Fruit fly (Drosophila melanogaster) whole organism, embryonic: Measurements from ENCODE around the gene Sur.

Source experiments
- BEAF-32 ChIP-seq: fragments of 200-800 bp; sonication (Bioruptor generic); optimal IDR thresholded peaks from 3 replicates; lab custom pipeline; 2017; ENCODE audit warnings: missing biosample characterization, missing genetic modification characterization, mild to moderate bottlenecking, moderate library complexity, missing genetic modification reagents
- Bgb ChIP-seq: fragments of 200-800 bp; sonication (Bioruptor generic); IDR thresholded peaks from 2 replicates; pipeline ENCODE4 v1.3.6; 2022; ENCODE audit warnings: missing biosample characterization, missing genetic modification characterization; ENCODE audit not compliant: partially characterized antibody
- CG1024 ChIP-seq: fragments of 200-800 bp; sonication (Bioruptor generic); IDR thresholded peaks from 2 replicates; pipeline ENCODE4 v1.3.6; 2022; ENCODE audit warnings: missing biosample characterization, missing genetic modification characterization
- CG11723 ChIP-seq: fragments of 200-800 bp; sonication (Bioruptor generic); optimal IDR thresholded peaks from 2 replicates; lab custom pipeline; 2017; ENCODE audit warnings: missing biosample characterization, mild to moderate bottlenecking, missing genetic modification characterization
- CG12659 ChIP-seq: fragments of 200-800 bp; sonication (Bioruptor generic); optimal IDR thresholded peaks from 3 replicates; lab custom pipeline; 2017; ENCODE audit warnings: mild to moderate bottlenecking, missing biosample characterization, missing genetic modification reagents, missing genetic modification characterization
- CG13287 ChIP-seq: fragments of 200-800 bp; sonication (Bioruptor generic); IDR thresholded peaks from 2 replicates; pipeline ENCODE4 v1.3.6; 2022; ENCODE audit warnings: missing biosample characterization, missing genetic modification characterization; ENCODE audit not compliant: partially characterized antibody
- CG15479 ChIP-seq: fragments of 200-800 bp; sonication (Bioruptor generic); optimal IDR thresholded peaks from 3 replicates; lab custom pipeline; 2019; ENCODE audit warnings: missing biosample characterization, mild to moderate bottlenecking, missing genetic modification characterization, moderate library complexity
- CG1603 ChIP-seq: fragments of 200-800 bp; sonication (Bioruptor generic); optimal IDR thresholded peaks from 2 replicates; lab custom pipeline; 2019; ENCODE audit warnings: missing biosample characterization, mild to moderate bottlenecking, missing genetic modification characterization, moderate library complexity
- CG16813 ChIP-seq: fragments of 200-800 bp; sonication (Bioruptor generic); IDR thresholded peaks from 3 replicates; pipeline ENCODE4 v1.3.6; 2022; ENCODE audit warnings: missing biosample characterization, missing genetic modification characterization; ENCODE audit not compliant: partially characterized antibody
- CG17802 ChIP-seq: fragments of 200-800 bp; sonication (Bioruptor generic); optimal IDR thresholded peaks from 2 replicates; lab custom pipeline; 2018; ENCODE audit warnings: missing biosample characterization, mild to moderate bottlenecking, missing genetic modification characterization, moderate library complexity
- CG2712 ChIP-seq: fragments of 200-800 bp; optimal IDR thresholded peaks from 3 replicates; lab custom pipeline; 2019; ENCODE audit warnings: missing biosample characterization, mild to moderate bottlenecking, missing genetic modification characterization, moderate library complexity
- CG3407 ChIP-seq: fragments of 200-800 bp; sonication (Bioruptor generic); optimal IDR thresholded peaks from 2 replicates; lab custom pipeline; 2018; ENCODE audit warnings: missing biosample characterization, mild to moderate bottlenecking, missing genetic modification characterization
- CG34224 ChIP-seq: fragments of 200-800 bp; sonication (Bioruptor generic); IDR thresholded peaks from 3 replicates; pipeline ENCODE4 v1.3.6; 2022; ENCODE audit warnings: missing biosample characterization, missing genetic modification characterization; ENCODE audit not compliant: partially characterized antibody
- CG34376 ChIP-seq: fragments of 200-800 bp; sonication (Bioruptor generic); optimal IDR thresholded peaks from 2 replicates; lab custom pipeline; 2018; ENCODE audit warnings: missing biosample characterization, mild to moderate bottlenecking, missing genetic modification characterization
- CG34422 ChIP-seq: fragments of 200-800 bp; sonication (Bioruptor generic); IDR thresholded peaks from 3 replicates; pipeline ENCODE4 v1.3.6; 2022; ENCODE audit warnings: missing biosample characterization, missing genetic modification characterization
- CG4617 ChIP-seq: fragments of 200-800 bp; sonication (Bioruptor generic); optimal IDR thresholded peaks from 3 replicates; lab custom pipeline; 2016; ENCODE audit warnings: missing biosample characterization, missing genetic modification characterization, borderline replicate concordance
- CG7357 ChIP-seq: fragments of 200-800 bp; sonication (Bioruptor generic); IDR thresholded peaks from 3 replicates; pipeline ENCODE4 v1.3.6; 2022; ENCODE audit warnings: missing biosample characterization, missing genetic modification characterization
- CG8290 ChIP-seq, 3 experiments: fragments of 200-800 bp; sonication (Bioruptor generic); optimal IDR thresholded peaks; 2 replicates each; lab custom pipeline; 2016 to 2019; ENCODE audit warnings: missing biosample characterization in 3 of 3, missing genetic modification characterization in 3 of 3, mild to moderate bottlenecking in 2 of 3, moderate library complexity in 1 of 3
- Dref ChIP-seq: fragments of 200-800 bp; sonication (Bioruptor generic); IDR thresholded peaks from 2 replicates; pipeline ENCODE4 v1.3.6; 2022; ENCODE audit warnings: missing biosample characterization, missing genetic modification characterization
- Drgx ChIP-seq: fragments of 200-800 bp; sonication (Bioruptor generic); IDR thresholded peaks from 2 replicates; pipeline ENCODE4 v1.3.6; 2022; ENCODE audit warnings: missing biosample characterization, missing genetic modification characterization
- Ets65A ChIP-seq: fragments of 200-800 bp; sonication (Bioruptor generic); peaks from one replicate; lab custom pipeline; 2016; ENCODE audit warnings: missing biosample characterization, missing genetic modification characterization
- MBD-R2 ChIP-seq: fragments of 200-800 bp; sonication (Bioruptor generic); IDR thresholded peaks from 2 replicates; pipeline ENCODE4 v1.3.6; 2022; ENCODE audit warnings: missing biosample characterization, missing genetic modification characterization
- MESR4 ChIP-seq: fragments of 200-800 bp; sonication (Bioruptor generic); optimal IDR thresholded peaks from 2 replicates; lab custom pipeline; 2018; ENCODE audit warnings: missing biosample characterization, mild to moderate bottlenecking, missing genetic modification characterization, moderate library complexity
- Med ChIP-seq: fragments of 200-800 bp; sonication (Bioruptor generic); peaks from one replicate; lab custom pipeline; 2016; ENCODE audit warnings: missing biosample characterization, missing genetic modification characterization, mild to moderate bottlenecking, inconsistent platforms, moderate library complexity
- Pdp1 ChIP-seq, 2 experiments: fragments of 200-800 bp; sonication (Bioruptor generic); optimal IDR thresholded peaks; 3 replicates each; lab custom pipeline; 2016; ENCODE audit warnings: missing biosample characterization in 2 of 2, missing genetic modification characterization in 2 of 2, mild to moderate bottlenecking in 1 of 2, moderate library complexity in 1 of 2
- Sin3A ChIP-seq: fragments of >200 bp; optimal IDR thresholded peaks from 2 replicates; lab custom pipeline; 2018
- Sry-δ ChIP-seq: fragments of 200-800 bp; sonication (Bioruptor generic); optimal IDR thresholded peaks from 2 replicates; lab custom pipeline; 2016; ENCODE audit warnings: missing biosample characterization, missing genetic modification characterization
- bbx ChIP-seq: fragments of 200-800 bp; sonication (Bioruptor generic); IDR thresholded peaks from 2 replicates; pipeline ENCODE4 v1.3.6; 2022; ENCODE audit warnings: missing biosample characterization, missing genetic modification characterization; ENCODE audit not compliant: partially characterized antibody
- chinmo ChIP-seq: fragments of 200-800 bp; sonication (Bioruptor generic); IDR thresholded peaks from 4 replicates; pipeline ENCODE4 v1.3.6; 2022; ENCODE audit warnings: missing biosample characterization, missing genetic modification characterization; ENCODE audit not compliant: partially characterized antibody
- dm ChIP-seq: fragments of 200-800 bp; sonication (Bioruptor generic); optimal IDR thresholded peaks from 3 replicates; lab custom pipeline; 2016; ENCODE audit warnings: missing biosample characterization, missing genetic modification characterization
- dmrt99B ChIP-seq: fragments of 200-800 bp; sonication (Bioruptor generic); optimal IDR thresholded peaks from 2 replicates; lab custom pipeline; 2018; ENCODE audit warnings: missing biosample characterization, mild to moderate bottlenecking, missing genetic modification characterization, moderate library complexity
- grn ChIP-seq: fragments of 200-800 bp; sonication (Bioruptor generic); optimal IDR thresholded peaks from 3 replicates; lab custom pipeline; 2017; ENCODE audit warnings: missing biosample characterization, missing genetic modification characterization
- gsb-n ChIP-seq: fragments of 200-800 bp; sonication (Bioruptor generic); optimal IDR thresholded peaks from 3 replicates; lab custom pipeline; 2018; ENCODE audit warnings: missing biosample characterization, mild to moderate bottlenecking, missing genetic modification characterization
- hbn ChIP-seq: fragments of 200-800 bp; sonication (Bioruptor generic); IDR thresholded peaks from 2 replicates; pipeline ENCODE4 v1.3.6; 2022; ENCODE audit warnings: missing biosample characterization, missing genetic modification characterization; ENCODE audit not compliant: partially characterized antibody
- knrl ChIP-seq: fragments of 200-800 bp; sonication (Bioruptor generic); IDR thresholded peaks from 3 replicates; pipeline ENCODE4 v1.3.6; 2022; ENCODE audit warnings: missing biosample characterization, missing genetic modification characterization; ENCODE audit not compliant: partially characterized antibody
- nmo ChIP-seq: fragments of 200-800 bp; sonication (Bioruptor generic); optimal IDR thresholded peaks from 2 replicates; lab custom pipeline; 2018; ENCODE audit warnings: missing biosample characterization, mild to moderate bottlenecking, missing genetic modification characterization, moderate library complexity
- pfk ChIP-seq: fragments of 200-800 bp; sonication (Bioruptor generic); optimal IDR thresholded peaks from 2 replicates; lab custom pipeline; 2018; ENCODE audit warnings: missing biosample characterization, mild to moderate bottlenecking, missing genetic modification characterization, moderate library complexity
- phol ChIP-seq: fragments of 200-800 bp; sonication (Bioruptor generic); optimal IDR thresholded peaks from 3 replicates; lab custom pipeline; 2018; ENCODE audit warnings: missing biosample characterization, mild to moderate bottlenecking, missing genetic modification characterization, moderate library complexity
- pzg ChIP-seq: fragments of 200-800 bp; sonication (Bioruptor generic); optimal IDR thresholded peaks from 3 replicates; lab custom pipeline; 2018; ENCODE audit warnings: missing biosample characterization, mild to moderate bottlenecking, missing genetic modification characterization, moderate library complexity
- row ChIP-seq: fragments of 200-800 bp; sonication (Bioruptor generic); IDR thresholded peaks from 3 replicates; pipeline ENCODE4 v1.3.6; 2022; ENCODE audit warnings: missing biosample characterization, missing genetic modification characterization
- sd ChIP-seq: fragments of 200-800 bp; sonication (Bioruptor generic); optimal IDR thresholded peaks from 3 replicates; lab custom pipeline; 2018; ENCODE audit warnings: missing biosample characterization, mild to moderate bottlenecking, missing genetic modification characterization, moderate library complexity
- slbo ChIP-seq: fragments of 200-800 bp; sonication (Bioruptor generic); IDR thresholded peaks from 2 replicates; pipeline ENCODE4 v1.3.6; 2022; ENCODE audit warnings: missing biosample characterization, missing genetic modification characterization
- ssp ChIP-seq: fragments of 200-800 bp; sonication (Bioruptor generic); IDR thresholded peaks from 2 replicates; pipeline ENCODE4 v1.3.6; 2022; ENCODE audit warnings: missing biosample characterization, missing genetic modification characterization
- tll ChIP-seq, 2 experiments: fragments of 200-800 bp in 1 of 2; fragments of >200 bp in 1 of 2; sonication (Bioruptor generic) in 1 of 2; optimal IDR thresholded peaks; 2 replicates each; lab custom pipeline; 2017 to 2019; ENCODE audit warnings: missing biosample characterization in 2 of 2, missing genetic modification characterization in 2 of 2, mild to moderate bottlenecking in 1 of 2, moderate library complexity in 1 of 2
- wek ChIP-seq: fragments of 200-800 bp; sonication (Bioruptor generic); optimal IDR thresholded peaks from 3 replicates; lab custom pipeline; 2018; ENCODE audit warnings: missing biosample characterization, mild to moderate bottlenecking, missing genetic modification characterization, moderate library complexity
- yki ChIP-seq: fragments of >200 bp; optimal IDR thresholded peaks from 3 replicates; lab custom pipeline; 2018

Sur gene

dm6 chr2L:10232152-10232816 lies 33.4 kb upstream of the Sur start, which contains the start of gene eEF1delta:
Gene eEF1delta (plus strand): TSS chr2L:10232507.
- TF ChIP-seq Sin3A (lab: Kevin White, UChicago) (peak; percentile 18), Pdp1 (GFP tag; optimal IDR thresholded peaks at IDR 0.05; lab: Kevin White, UChicago) (peak in 1 of 2 experiments; percentile 95), ssp (GFP tag; lab: Robert Waterston, UW) (peak; percentile 93), CG11723 (GFP tag; lab: Kevin White, UChicago) (peak; percentile 55), phol (tag; lab: Kevin White, UChicago) (peak; percentile 44), CG17802 (peak; percentile 98), chinmo (GFP tag; lab: Robert Waterston, UW) (no peak), hbn (GFP tag; lab: Robert Waterston, UW) (peak; percentile 14; the same call in 1 of the 2 replicates), nmo (GFP tag; lab: Kevin White, UChicago) (peak; percentile 14), CG2712 (tag; lab: Kevin White, UChicago) (no peak), CG34224 (GFP tag; lab: Robert Waterston, UW) (peak; percentile 55; the same call in 1 of the 3 replicates), dm (GFP tag; lab: Kevin White, UChicago) (peak; percentile 45), Med (GFP tag; lab: Kevin White, UChicago) (peak; percentile 55), CG4617 (GFP tag; lab: Kevin White, UChicago) (peak; percentile 54), CG1024 (GFP tag; lab: Robert Waterston, UW) (peak; percentile 93), BEAF-32 (GFP tag; lab: Kevin White, UChicago) (peak; percentile 56), pfk (GFP tag; lab: Kevin White, UChicago) (peak; percentile 91), gsb-n (tag; lab: Kevin White, UChicago) (no peak), CG1603 (peak; percentile 99), MBD-R2 (peak; percentile 53; the same call in 1 of the 2 replicates), MESR4 (peak; percentile 68), knrl (GFP tag; lab: Robert Waterston, UW) (0 out of 3 replicates have a peak, but pooled peaks have one; percentile 25), CG12659 (GFP tag; lab: Kevin White, UChicago) (peak; percentile 53), CG13287 (peak; percentile 25; the same call in 1 of the 2 replicates), CG34422 (GFP tag; lab: Robert Waterston, UW) (peak; percentile 37; the same call in 1 of the 3 replicates), CG34376 (no peak), Ets65A (GFP tag; lab: Kevin White, UChicago) (peak; percentile 16), CG7357 (GFP tag; lab: Robert Waterston, UW) (peak; percentile 84), tll (GFP tag; optimal IDR thresholded peaks at IDR 0.05; lab: Kevin White, UChicago) (peak in 1 of 2 experiments; percentile 84), bbx (GFP tag; lab: Robert Waterston, UW) (peak; percentile 51; the same call in 1 of the 2 replicates), pzg (GFP tag; lab: Kevin White, UChicago) (peak; percentile 48), CG15479 (peak; percentile 45), slbo (peak; percentile 21; the same call in 1 of the 2 replicates), Drgx (GFP tag; lab: Robert Waterston, UW) (no peak), Dref (GFP tag; lab: Robert Waterston, UW) (peak; percentile 71; the same call in 1 of the 2 replicates), CG8290 (GFP tag; optimal IDR thresholded peaks at IDR 0.05; lab: Kevin White, UChicago) (no peak), CG8290 (tag; optimal IDR thresholded peaks at IDR 0.05; lab: Kevin White, UChicago) (no peak), CG3407 (GFP tag; lab: Kevin White, UChicago) (no peak), grn (GFP tag; lab: Kevin White, UChicago) (no peak), row (GFP tag; lab: Robert Waterston, UW) (peak; percentile 68), yki (lab: Kevin White, UChicago) (no peak), sd (tag; lab: Kevin White, UChicago) (peak; percentile 27), dmrt99B (no peak), wek (no peak), Sry-δ (GFP tag; lab: Kevin White, UChicago) (peak; percentile 30), Bgb (0 out of 2 replicates have a peak, but pooled peaks have one; percentile 39), CG16813 (GFP tag; lab: Robert Waterston, UW) (peak; percentile 51; the same call in 2 of the 3 replicates)
